Worm (Caenorhabditis elegans) whole organism, mixed stage, embryonic: Measurements from ENCODE around the gene Y51H4A.941.

Experiments
- bed-3 ChIP-seq: fragments of 200-800 bp; sonication (Bioruptor generic); optimal IDR thresholded peaks from 3 replicates; lab custom pipeline; 2018; ENCODE audit warnings: mild to moderate bottlenecking, missing genetic modification characterization, moderate library complexity, missing compliant biosample characterization
- blmp-1 ChIP-seq: fragments of 150-350 bp; optimal IDR thresholded peaks from 2 replicates; lab custom pipeline; 2014; ENCODE audit warnings: missing biosample characterization, missing genetic modification characterization
- ceh-39 ChIP-seq: fragments of 150-350 bp; optimal IDR thresholded peaks from 2 replicates; lab custom pipeline; 2014; ENCODE audit warnings: missing biosample characterization, missing genetic modification characterization
- ceh-43 ChIP-seq: fragments of 200-800 bp; sonication (Bioruptor generic); optimal IDR thresholded peaks from 2 replicates; lab custom pipeline; 2018; ENCODE audit warnings: mild to moderate bottlenecking, missing genetic modification characterization, moderate library complexity, missing compliant biosample characterization
- drap-1 ChIP-seq: fragments of 200-800 bp; sonication (Bioruptor generic); optimal IDR thresholded peaks from 3 replicates; lab custom pipeline; 2018; ENCODE audit warnings: mild to moderate bottlenecking, missing genetic modification characterization, missing compliant biosample characterization
- elt-1 ChIP-seq: sonication (generic microtip); optimal IDR thresholded peaks from 2 replicates; lab custom pipeline; 2017; ENCODE audit warnings: missing genetic modification characterization, mild to moderate bottlenecking, missing compliant biosample characterization, antibody characterized with exemption, moderate library complexity, borderline replicate concordance; ENCODE audit not compliant: insufficient read depth
- elt-3 ChIP-seq: fragments of 150-350 bp; optimal IDR thresholded peaks from 2 replicates; lab custom pipeline; 2014; ENCODE audit warnings: missing biosample characterization, missing genetic modification characterization
- flh-1 ChIP-seq: fragments of 200-800 bp; sonication (Bioruptor generic); optimal IDR thresholded peaks from 2 replicates; lab custom pipeline; 2018; ENCODE audit warnings: mild to moderate bottlenecking, missing genetic modification characterization, moderate library complexity, missing compliant biosample characterization
- ham-2 ChIP-seq: fragments of 200-800 bp; sonication (Bioruptor generic); optimal IDR thresholded peaks from 2 replicates; lab custom pipeline; 2018; ENCODE audit warnings: mild to moderate bottlenecking, missing genetic modification characterization, missing compliant biosample characterization
- hlh-1 ChIP-seq: fragments of 150-350 bp; optimal IDR thresholded peaks from 2 replicates; lab custom pipeline; 2014; ENCODE audit warnings: missing biosample characterization, missing genetic modification reagents, missing genetic modification characterization
- lin-13 ChIP-seq: fragments of 150-350 bp; optimal IDR thresholded peaks from 2 replicates; lab custom pipeline; 2014; ENCODE audit warnings: missing biosample characterization, missing genetic modification characterization
- lin-32 ChIP-seq: fragments of 200-800 bp; sonication (Bioruptor generic); optimal IDR thresholded peaks from 2 replicates; lab custom pipeline; 2018; ENCODE audit warnings: mild to moderate bottlenecking, missing genetic modification characterization, missing compliant biosample characterization
- mab-5 ChIP-seq: fragments of 150-350 bp; optimal IDR thresholded peaks from 2 replicates; lab custom pipeline; 2014; ENCODE audit warnings: missing biosample characterization, missing genetic modification characterization
- mep-1 ChIP-seq: fragments of 150-350 bp; optimal IDR thresholded peaks from 2 replicates; lab custom pipeline; 2017; ENCODE audit warnings: missing biosample characterization, missing genetic modification reagents, missing genetic modification characterization, inconsistent platforms
- mls-2 ChIP-seq: sonication (generic microtip); optimal IDR thresholded peaks from 2 replicates; lab custom pipeline; 2016; ENCODE audit warnings: mild to moderate bottlenecking, missing genetic modification characterization, moderate library complexity, missing compliant biosample characterization
- nhr-2 ChIP-seq: fragments of 150-350 bp; optimal IDR thresholded peaks from 2 replicates; lab custom pipeline; 2014; ENCODE audit warnings: missing biosample characterization, missing genetic modification characterization
- nhr-237 ChIP-seq: fragments of 150-350 bp; optimal IDR thresholded peaks from 2 replicates; lab custom pipeline; 2014; ENCODE audit warnings: missing biosample characterization, missing genetic modification characterization
- nhr-28 ChIP-seq: fragments of 150-350 bp; optimal IDR thresholded peaks from 2 replicates; lab custom pipeline; 2014; ENCODE audit warnings: missing biosample characterization, missing genetic modification characterization
- nhr-76 ChIP-seq: sonication (generic microtip); optimal IDR thresholded peaks from 2 replicates; lab custom pipeline; 2017; ENCODE audit warnings: missing biosample characterization, missing genetic modification characterization
- pha-4 ChIP-seq: fragments of 150-350 bp; optimal IDR thresholded peaks from 2 replicates; lab custom pipeline; 2018; ENCODE audit warnings: missing biosample characterization, missing genetic modification reagents, missing genetic modification characterization
- sem-2 ChIP-seq: fragments of 200-800 bp; sonication (Bioruptor generic); optimal IDR thresholded peaks from 2 replicates; lab custom pipeline; 2018; ENCODE audit warnings: mild to moderate bottlenecking, missing genetic modification characterization, missing compliant biosample characterization
- snpc-4 ChIP-seq: fragments of 150-350 bp; optimal IDR thresholded peaks from 2 replicates; lab custom pipeline; 2014; ENCODE audit warnings: missing biosample characterization, missing genetic modification characterization
- sptf-1 ChIP-seq: sonication (generic microtip); optimal IDR thresholded peaks from 2 replicates; lab custom pipeline; 2017; ENCODE audit warnings: mild to moderate bottlenecking, missing genetic modification characterization, moderate library complexity, missing compliant biosample characterization
- unc-120 ChIP-seq: sonication (generic microtip); optimal IDR thresholded peaks from 2 replicates; lab custom pipeline; 2017; ENCODE audit warnings: missing genetic modification characterization, missing compliant biosample characterization; ENCODE audit not compliant: poor library complexity, severe bottlenecking
- unc-39 ChIP-seq: fragments of 150-350 bp; optimal IDR thresholded peaks from 2 replicates; lab custom pipeline; 2014; ENCODE audit warnings: missing biosample characterization, missing genetic modification characterization
- unc-62 ChIP-seq: fragments of 150-350 bp; optimal IDR thresholded peaks from 2 replicates; lab custom pipeline; 2014; ENCODE audit warnings: missing biosample characterization, missing genetic modification reagents, missing genetic modification characterization
- zip-8 ChIP-seq: fragments of 150-350 bp; optimal IDR thresholded peaks from 2 replicates; lab custom pipeline; 2014; ENCODE audit warnings: missing biosample characterization, missing genetic modification characterization
- ztf-11 ChIP-seq: fragments of 150-350 bp; optimal IDR thresholded peaks from 2 replicates; lab custom pipeline; 2014; ENCODE audit warnings: missing biosample characterization, missing genetic modification characterization

Gene Y51H4A.941

ce11 chrIV:16720412-16720811, 25.9 kb upstream of the Y51H4A.941 start, which contains the start of gene Y51H4A.22:
TSS of gene Y51H4A.22 (plus strand) at chrIV:16720712.
- TF ChIP-seq pha-4: no peak
- no peak for TF ChIP-seq sem-2 (GFP tag; lab: Kevin White, UChicago)
- TF ChIP-seq unc-62 (GFP tag; lab: Kevin White, UChicago): no peak
- TF ChIP-seq mep-1 (tag; lab: Kevin White, UChicago): no peak
- TF ChIP-seq ztf-11 (tag; lab: Kevin White, UChicago): no peak
- no peak for TF ChIP-seq unc-120 (tag; lab: Kevin White, UChicago)
- no peak for TF ChIP-seq nhr-28 (tag; lab: Kevin White, UChicago)
- TF ChIP-seq elt-1 (tag; lab: Kevin White, UChicago): no peak
- TF ChIP-seq snpc-4: no peak

ce11 chrIV:16718651-16719050, 24.2 kb upstream of the Y51H4A.941 start:
- TF ChIP-seq nhr-76 (tag; lab: Kevin White, UChicago) (no peak), lin-13 (tag; lab: Kevin White, UChicago) (no peak), sptf-1 (tag; lab: Kevin White, UChicago) (no peak)

ce11 chrIV:16710312-16710711, 15.8 kb upstream of the Y51H4A.941 start:
- TF ChIP-seq drap-1 (GFP tag; lab: Kevin White, UChicago) (no peak), snpc-4 (no peak), nhr-76 (tag; lab: Kevin White, UChicago) (no peak), pha-4 (no peak), nhr-2 (tag; lab: Kevin White, UChicago) (no peak), bed-3 (GFP tag; lab: Kevin White, UChicago) (no peak), mls-2 (tag; lab: Kevin White, UChicago) (no peak), mab-5 (no peak), elt-3 (no peak), lin-32 (GFP tag; lab: Kevin White, UChicago) (no peak), flh-1 (GFP tag; lab: Kevin White, UChicago) (no peak), sptf-1 (tag; lab: Kevin White, UChicago) (no peak), elt-1 (tag; lab: Kevin White, UChicago) (no peak), zip-8 (tag; lab: Kevin White, UChicago) (no peak), blmp-1 (tag; lab: Kevin White, UChicago) (no peak), hlh-1 (tag; lab: Kevin White, UChicago) (no peak), sem-2 (GFP tag; lab: Kevin White, UChicago) (no peak)

- no peak for TF ChIP-seq nhr-237 (tag; lab: Kevin White, UChicago)
- TF ChIP-seq drap-1 (GFP tag; lab: Kevin White, UChicago): no peak
- no peak for TF ChIP-seq unc-62 (GFP tag; lab: Kevin White, UChicago)
- TF ChIP-seq nhr-76 (tag; lab: Kevin White, UChicago): no peak
- no peak for TF ChIP-seq mab-5
- TF ChIP-seq bed-3 (GFP tag; lab: Kevin White, UChicago): no peak
- no peak for TF ChIP-seq ceh-43 (GFP tag; lab: Kevin White, UChicago)
- TF ChIP-seq zip-8 (tag; lab: Kevin White, UChicago): no peak
- TF ChIP-seq snpc-4: no peak
- TF ChIP-seq lin-32 (GFP tag; lab: Kevin White, UChicago): no peak
- TF ChIP-seq elt-3: no peak
- no peak for TF ChIP-seq ham-2
- no peak for TF ChIP-seq mep-1 (tag; lab: Kevin White, UChicago)
- no peak for TF ChIP-seq mls-2 (tag; lab: Kevin White, UChicago)
- no peak for TF ChIP-seq unc-120 (tag; lab: Kevin White, UChicago)
- TF ChIP-seq flh-1 (GFP tag; lab: Kevin White, UChicago): no peak
- TF ChIP-seq ztf-11 (tag; lab: Kevin White, UChicago): no peak
- TF ChIP-seq lin-13 (tag; lab: Kevin White, UChicago): no peak
These were observed 15.2 kb upstream of the Y51H4A.941 start for ce11 chrIV:16709713-16710112.

ce11 chrIV:16706950-16707349, 12.5 kb upstream of the Y51H4A.941 start:
- TF ChIP-seq lin-13 (tag; lab: Kevin White, UChicago) (no peak), ztf-11 (tag; lab: Kevin White, UChicago) (no peak), unc-39 (tag; lab: Kevin White, UChicago) (no peak), elt-3 (no peak), nhr-28 (tag; lab: Kevin White, UChicago) (no peak), ceh-39 (tag; lab: Kevin White, UChicago) (no peak)
- TF ChIP-seq, all 35 proteins: peak for 0
